Worm (Caenorhabditis elegans): ENCODE results near the gene F22E5.22.
"Not testable (repeated sequence)": the region's sequence is repeated elsewhere in the genome, so short reads cannot be mapped to it uniquely, and the experiment has no call there.

F22E5.22 gene

DNA sequence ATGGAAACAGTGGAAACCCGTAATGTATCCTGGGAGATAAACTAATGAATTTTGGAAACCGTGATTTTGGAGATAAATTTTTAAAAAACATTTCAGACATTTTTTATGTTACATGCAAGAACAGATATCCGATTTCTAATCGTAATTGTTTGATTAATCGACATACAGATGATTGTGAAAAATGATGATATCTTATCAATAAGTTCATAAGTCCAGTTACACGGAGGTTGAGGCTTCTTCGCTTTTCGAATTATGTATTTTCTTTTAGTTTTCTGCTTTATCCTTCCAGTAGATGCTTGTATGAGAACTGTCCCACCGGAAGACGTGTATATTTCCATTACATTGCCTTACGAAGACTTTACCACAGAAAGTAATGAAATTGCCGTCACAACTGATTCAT, at the start of gene F22E5.22:
Gene F22E5.22, plus strand, starts transcription at position 301 of the 400 bp plus-strand sequence.
- TF ChIP-seq flt-1 (GFP tag; IDR thresholded peaks at IDR 0.05): no peak
- no peak for TF ChIP-seq cog-1 (tag; optimal IDR thresholded peaks at IDR 0.05)
- no peak for TF ChIP-seq tab-1 (GFP tag; IDR thresholded peaks at IDR 0.05)
- no peak for TF ChIP-seq klf-2 (GFP tag; conservative IDR thresholded peaks at IDR 0.05)
- TF ChIP-seq ztf-23 (GFP tag; IDR thresholded peaks at IDR 0.05): no peak
- no peak for TF ChIP-seq T22C8.4 (GFP tag; IDR thresholded peaks at IDR 0.05)
- no peak for TF ChIP-seq med-1 (GFP tag; optimal IDR thresholded peaks at IDR 0.05; ENCODE audit: insufficient read depth)
- no peak for TF ChIP-seq ref-1 (GFP tag; conservative IDR thresholded peaks at IDR 0.05)
- no peak for TF ChIP-seq ztf-29 (GFP tag; IDR thresholded peaks at IDR 0.05)

DNA sequence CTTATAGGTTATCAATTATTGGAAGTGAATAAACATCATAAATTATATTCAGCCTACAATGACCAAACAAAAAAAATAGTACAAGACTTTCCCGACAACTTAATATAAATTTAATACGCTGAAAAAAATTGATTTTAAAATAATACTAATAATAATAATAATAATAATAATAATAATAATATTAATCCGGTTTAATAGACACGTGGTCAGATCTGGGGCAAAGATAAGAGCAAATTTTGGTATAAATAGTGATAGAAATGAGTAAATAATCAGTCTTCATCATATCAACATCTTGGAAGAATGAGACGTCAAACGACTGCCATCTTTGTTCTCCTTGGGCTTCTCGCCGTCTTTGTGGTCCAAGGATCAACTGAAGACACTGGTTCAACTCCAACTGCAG, 49.1 kb upstream of the F22E5.22 start, which contains the start of gene msrp-5:
Gene msrp-5, plus strand, starts transcription at position 301 of the 400 bp plus-strand sequence.
- TF ChIP-seq cog-1 (tag; optimal IDR thresholded peaks at IDR 0.05); flt-1 (GFP tag; IDR thresholded peaks at IDR 0.05); klf-2 (GFP tag; conservative IDR thresholded peaks at IDR 0.05): not testable (repeated sequence)

DNA sequence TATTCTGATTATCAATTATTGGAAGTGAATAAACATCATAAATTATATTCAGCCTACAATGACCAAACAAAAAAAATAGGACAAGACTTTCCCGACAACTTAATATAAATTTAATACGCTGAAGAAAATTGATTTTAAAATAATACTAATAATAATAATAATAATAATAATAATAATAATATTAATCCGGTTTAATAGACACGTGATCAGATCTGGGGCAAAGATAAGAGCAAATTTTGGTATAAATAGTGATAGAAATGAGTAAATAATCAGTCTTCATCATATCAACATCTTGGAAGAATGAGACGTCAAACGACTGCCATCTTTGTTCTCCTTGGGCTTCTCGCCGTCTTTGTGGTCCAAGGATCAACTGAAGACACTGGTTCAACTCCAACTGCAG, 46.6 kb upstream of the F22E5.22 start, which contains the start of gene msrp-6:
Gene msrp-6, plus strand, starts transcription at position 301 of the 400 bp plus-strand sequence.
- not testable (repeated sequence) for TF ChIP-seq ztf-23 (GFP tag; IDR thresholded peaks at IDR 0.05); cog-1 (tag; optimal IDR thresholded peaks at IDR 0.05); flt-1 (GFP tag; IDR thresholded peaks at IDR 0.05)

DNA sequence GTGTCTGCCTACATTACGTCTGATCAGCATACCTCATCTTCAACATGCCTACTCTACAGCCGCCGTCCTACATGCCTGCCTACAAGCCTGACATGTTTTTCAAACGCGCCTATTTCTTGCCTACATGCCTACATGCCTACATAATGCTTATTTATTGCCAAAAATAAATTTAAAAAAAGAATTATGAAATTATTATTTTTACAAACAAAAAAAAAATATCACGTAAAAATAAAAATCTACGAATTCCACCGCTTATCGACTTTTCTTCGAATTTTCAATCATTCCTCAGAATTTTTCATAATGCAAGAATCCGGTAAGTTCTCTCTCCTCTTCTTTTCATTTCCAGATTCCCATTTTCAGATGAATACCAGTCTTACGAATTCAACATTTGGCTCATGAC, 43.2 kb upstream of the F22E5.22 start, which contains the start of gene D2062.5:
Gene D2062.5, plus strand, starts transcription at position 301 of the 400 bp plus-strand sequence.
- TF ChIP-seq T22C8.4 (GFP tag; IDR thresholded peaks at IDR 0.05): no peak
- TF ChIP-seq ztf-29 (GFP tag; IDR thresholded peaks at IDR 0.05): no peak
- TF ChIP-seq cog-1 (tag; optimal IDR thresholded peaks at IDR 0.05): no peak
- no peak for TF ChIP-seq flt-1 (GFP tag; IDR thresholded peaks at IDR 0.05)

DNA sequence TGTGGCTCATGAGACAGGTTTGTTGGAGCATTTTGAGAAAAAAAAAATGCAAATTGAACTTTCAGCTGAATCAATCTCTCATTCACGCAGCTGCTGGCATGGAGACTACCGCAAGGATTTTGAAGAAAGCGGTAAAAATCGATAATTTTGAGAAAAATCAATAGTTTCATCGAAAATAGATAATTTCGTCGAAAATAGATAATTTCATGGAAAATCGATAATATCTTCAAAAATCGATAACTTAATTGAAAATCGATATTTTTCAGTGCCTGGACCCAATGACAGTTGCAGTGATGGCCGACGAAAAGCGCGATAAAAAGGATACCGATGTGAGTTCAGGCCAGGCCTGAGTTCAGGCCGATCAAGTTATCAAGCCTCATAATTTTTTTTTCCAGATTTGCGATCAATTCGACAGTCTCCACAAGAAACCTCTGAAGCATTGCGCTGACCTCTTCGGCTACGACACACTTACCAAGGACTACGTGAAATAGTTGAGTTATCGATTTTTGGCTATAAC, 42.7 kb upstream of the F22E5.22 start, which contains the start of gene D2062.4:
Gene D2062.4, plus strand, starts transcription at position 467 of the 517 bp plus-strand sequence.
- TF ChIP-seq T22C8.4 (GFP tag; IDR thresholded peaks at IDR 0.05): peak; percentile 53; the same call in 1 of the 2 replicates

DNA sequence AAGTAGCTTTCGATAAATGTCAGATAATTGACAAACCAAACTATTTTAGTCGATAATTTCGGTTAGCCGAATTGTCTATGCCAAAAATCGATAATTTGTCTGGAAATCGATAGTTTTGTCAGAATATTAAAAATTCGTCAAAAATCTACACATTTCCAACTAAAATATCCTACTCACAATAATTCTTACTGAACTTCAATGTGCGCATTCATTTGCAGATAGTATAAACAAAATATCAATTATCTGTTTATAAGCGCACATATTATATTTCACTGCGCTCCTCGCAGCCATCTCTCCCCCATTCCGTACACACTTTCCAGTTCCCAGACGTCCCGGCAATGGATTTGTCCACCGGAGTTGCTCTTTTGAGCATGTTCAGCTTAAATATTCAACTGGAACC, 40.9 kb upstream of the F22E5.22 start, which contains the start of gene lgc-28:
Gene lgc-28, plus strand, starts transcription at position 301 of the 400 bp plus-strand sequence.
- TF ChIP-seq ztf-29 (GFP tag; IDR thresholded peaks at IDR 0.05) (no peak), tab-1 (GFP tag; IDR thresholded peaks at IDR 0.05) (no peak), med-1 (GFP tag; optimal IDR thresholded peaks at IDR 0.05; ENCODE audit: insufficient read depth) (no peak), cog-1 (tag; optimal IDR thresholded peaks at IDR 0.05) (no peak), klf-2 (GFP tag; conservative IDR thresholded peaks at IDR 0.05) (no peak), T22C8.4 (GFP tag; IDR thresholded peaks at IDR 0.05) (no peak), ztf-23 (GFP tag; IDR thresholded peaks at IDR 0.05) (no peak), ref-1 (GFP tag; conservative IDR thresholded peaks at IDR 0.05) (no peak), flt-1 (GFP tag; IDR thresholded peaks at IDR 0.05) (no peak)

DNA sequence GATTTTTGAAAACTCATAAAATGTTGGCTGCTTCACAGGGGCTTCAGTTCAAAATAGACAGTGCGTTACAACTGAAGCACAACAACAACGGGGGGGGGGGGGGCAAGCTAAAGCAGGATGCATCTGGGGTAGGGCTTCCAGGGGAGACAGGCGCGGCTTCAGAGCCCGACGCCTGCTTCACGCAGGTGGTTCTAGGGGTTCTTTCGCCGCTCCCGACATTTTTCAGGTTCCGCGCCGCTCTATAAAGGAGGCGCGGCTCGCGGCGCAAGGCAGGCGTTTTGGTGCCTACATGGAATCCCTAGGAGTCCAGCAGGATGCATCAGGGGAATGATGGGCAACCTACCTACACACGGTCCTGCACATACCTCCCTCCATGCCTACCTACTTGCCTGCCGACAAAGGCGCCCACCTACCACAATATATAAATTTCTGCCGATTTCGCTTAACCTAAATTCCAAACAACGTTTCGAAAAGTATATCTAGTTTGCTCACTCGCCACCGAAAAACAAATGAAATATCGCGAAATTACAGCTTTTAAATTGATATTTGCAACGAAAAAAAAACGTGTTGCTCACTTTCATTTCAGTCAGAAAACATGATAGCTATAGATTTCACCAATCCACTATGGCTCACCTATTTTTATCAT, 38.4 kb upstream of the F22E5.22 start, which contains the start of gene sri-71:
Gene sri-71, plus strand, starts transcription at position 596 of the 646 bp plus-strand sequence.
- TF ChIP-seq ztf-29 (GFP tag; IDR thresholded peaks at IDR 0.05) (no peak), cog-1 (tag; optimal IDR thresholded peaks at IDR 0.05) (no peak), klf-2 (GFP tag; conservative IDR thresholded peaks at IDR 0.05) (no peak), flt-1 (GFP tag; IDR thresholded peaks at IDR 0.05) (no peak), tab-1 (GFP tag; IDR thresholded peaks at IDR 0.05) (no peak), med-1 (GFP tag; optimal IDR thresholded peaks at IDR 0.05; ENCODE audit: insufficient read depth) (no peak), T22C8.4 (GFP tag; IDR thresholded peaks at IDR 0.05) (no peak), ztf-23 (GFP tag; IDR thresholded peaks at IDR 0.05) (no peak)

DNA sequence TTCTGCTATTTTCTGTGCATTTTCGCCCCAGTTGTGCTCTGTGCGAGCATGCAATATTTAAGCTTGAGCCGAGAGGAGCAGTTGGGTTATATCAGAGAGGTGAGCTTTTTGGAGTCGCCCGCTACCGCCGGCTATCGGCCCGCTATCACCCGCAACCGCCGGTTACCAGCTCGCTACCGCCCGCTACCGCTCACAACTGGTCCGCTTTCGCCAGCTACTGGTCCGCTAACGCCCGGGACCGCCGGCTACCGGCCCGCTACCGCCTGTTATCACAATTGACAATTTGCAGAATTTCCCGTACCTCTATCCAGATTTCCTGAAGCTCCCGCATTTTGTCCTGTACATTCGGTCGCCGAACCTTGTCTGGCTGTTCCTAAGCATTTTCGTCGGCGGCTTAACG, 37.3 kb upstream of the F22E5.22 start:
- peak; percentile 44; the same call in 1 of the 2 replicates for TF ChIP-seq flt-1 (GFP tag; IDR thresholded peaks at IDR 0.05)
- no peak for TF ChIP-seq ztf-23 (GFP tag; IDR thresholded peaks at IDR 0.05)

DNA sequence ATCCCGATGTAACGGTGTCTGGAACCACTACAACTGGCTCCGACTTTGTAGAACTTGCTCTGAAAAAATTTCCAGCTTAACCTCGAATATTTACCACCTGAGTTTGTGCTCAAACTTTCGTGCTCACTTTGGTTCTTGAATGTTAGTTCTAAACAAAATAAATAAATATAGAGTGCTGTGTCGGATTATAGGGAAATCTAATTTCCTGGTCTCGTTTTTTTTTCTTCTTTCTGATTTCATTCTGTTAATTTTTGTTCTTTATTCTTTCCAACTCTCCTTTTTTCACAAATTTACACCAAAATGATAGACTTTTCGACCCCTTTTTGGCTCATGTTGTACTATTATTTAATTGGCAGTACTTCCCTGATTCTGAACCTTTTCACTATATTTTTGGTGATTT, 36.4 kb upstream of the F22E5.22 start, which contains the start of gene sri-37:
Gene sri-37, plus strand, starts transcription at position 301 of the 400 bp plus-strand sequence.
- TF ChIP-seq flt-1 (GFP tag; IDR thresholded peaks at IDR 0.05): no peak
- TF ChIP-seq ztf-29 (GFP tag; IDR thresholded peaks at IDR 0.05): no peak
- TF ChIP-seq ztf-23 (GFP tag; IDR thresholded peaks at IDR 0.05): no peak
- no peak for TF ChIP-seq tab-1 (GFP tag; IDR thresholded peaks at IDR 0.05)
- TF ChIP-seq ref-1 (GFP tag; conservative IDR thresholded peaks at IDR 0.05): no peak
- TF ChIP-seq cog-1 (tag; optimal IDR thresholded peaks at IDR 0.05): no peak
- no peak for TF ChIP-seq med-1 (GFP tag; optimal IDR thresholded peaks at IDR 0.05; ENCODE audit: insufficient read depth)
- no peak for TF ChIP-seq T22C8.4 (GFP tag; IDR thresholded peaks at IDR 0.05)
- TF ChIP-seq klf-2 (GFP tag; conservative IDR thresholded peaks at IDR 0.05): no peak

DNA sequence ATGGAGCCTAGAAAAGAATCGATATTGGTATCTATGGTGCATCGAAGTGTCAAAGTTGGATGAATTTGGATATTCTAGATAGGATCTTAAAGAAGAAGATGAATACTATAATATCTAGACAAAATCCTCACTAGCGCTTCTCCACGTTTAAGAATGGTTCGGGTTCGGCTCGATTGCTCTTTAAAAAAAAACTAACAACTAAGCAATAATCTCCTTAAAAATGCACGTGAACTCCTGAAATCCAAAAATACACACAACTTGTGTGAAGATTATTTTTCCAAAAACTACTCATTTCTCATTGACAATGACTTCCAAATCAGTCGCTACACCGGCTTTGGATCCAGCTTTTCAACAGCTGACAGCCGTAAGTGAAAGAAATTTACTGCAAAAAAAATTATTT, 34.5 kb upstream of the F22E5.22 start, which contains the start of gene D2062.1:
Gene D2062.1, plus strand, starts transcription at position 301 of the 400 bp plus-strand sequence.
- no peak for TF ChIP-seq med-1 (GFP tag; optimal IDR thresholded peaks at IDR 0.05; ENCODE audit: insufficient read depth)
- TF ChIP-seq klf-2 (GFP tag; conservative IDR thresholded peaks at IDR 0.05): no peak
- TF ChIP-seq ztf-29 (GFP tag; IDR thresholded peaks at IDR 0.05): no peak
- no peak for TF ChIP-seq ztf-23 (GFP tag; IDR thresholded peaks at IDR 0.05)
- no peak for TF ChIP-seq T22C8.4 (GFP tag; IDR thresholded peaks at IDR 0.05)

All from whole organism, midembryonic.